Fruit fly (Drosophila melanogaster) whole organism, prepupa: Measurements from ENCODE around the gene tplus3a.

ENCODE experiments used
- CG16779 ChIP-seq: fragments of 200-800 bp; sonication (Bioruptor generic); optimal IDR thresholded peaks from 3 replicates; lab custom pipeline; 2017; ENCODE audit warnings: missing biosample characterization, mild to moderate bottlenecking, missing genetic modification characterization
- CG32006 ChIP-seq: fragments of 200-800 bp; sonication (Bioruptor generic); optimal IDR thresholded peaks from 3 replicates; lab custom pipeline; 2017; ENCODE audit warnings: missing biosample characterization, mild to moderate bottlenecking, missing genetic modification characterization
- CG34406 ChIP-seq: fragments of 200-800 bp; sonication (Bioruptor generic); optimal IDR thresholded peaks from 3 replicates; lab custom pipeline; 2016; ENCODE audit warnings: missing biosample characterization, missing genetic modification characterization
- CG6163 ChIP-seq: fragments of 200-800 bp; sonication (Bioruptor generic); IDR thresholded peaks from 3 replicates; pipeline ENCODE4 v1.3.6; 2022; ENCODE audit warnings: missing biosample characterization, missing genetic modification characterization
- CG6276 ChIP-seq: fragments of 200-800 bp; sonication (Bioruptor generic); optimal IDR thresholded peaks from 2 replicates; lab custom pipeline; 2017; ENCODE audit warnings: missing biosample characterization, mild to moderate bottlenecking, missing genetic modification characterization
- Eip93F ChIP-seq: fragments of 200-800 bp; sonication (Bioruptor generic); optimal IDR thresholded peaks from 2 replicates; lab custom pipeline; 2016; ENCODE audit warnings: missing biosample characterization, mild to moderate bottlenecking, missing genetic modification characterization
- Ets96B ChIP-seq: fragments of 200-800 bp; optimal IDR thresholded peaks from 2 replicates; lab custom pipeline; 2019; ENCODE audit warnings: missing biosample characterization, mild to moderate bottlenecking, missing genetic modification characterization, moderate library complexity
- Met ChIP-seq: fragments of 200-800 bp; sonication (Bioruptor generic); optimal IDR thresholded peaks from 3 replicates; lab custom pipeline; 2016; ENCODE audit warnings: missing biosample characterization, missing genetic modification characterization
- Smox ChIP-seq: fragments of 200-800 bp; sonication (Bioruptor generic); optimal IDR thresholded peaks from 3 replicates; lab custom pipeline; 2016; ENCODE audit warnings: missing biosample characterization, missing genetic modification characterization
- Sox102F ChIP-seq: fragments of 200-800 bp; sonication (Bioruptor generic); optimal IDR thresholded peaks from 2 replicates; lab custom pipeline; 2016; ENCODE audit warnings: missing biosample characterization, mild to moderate bottlenecking, missing genetic modification characterization
- Sox15 ChIP-seq: fragments of 200-800 bp; sonication (Bioruptor generic); optimal IDR thresholded peaks from 3 replicates; lab custom pipeline; 2016; ENCODE audit warnings: missing biosample characterization, missing genetic modification characterization
- fd59A ChIP-seq: fragments of 200-800 bp; sonication (Bioruptor generic); optimal IDR thresholded peaks from 2 replicates; lab custom pipeline; 2017; ENCODE audit warnings: missing biosample characterization, mild to moderate bottlenecking, missing genetic modification characterization, missing genetic modification reagents
- ss ChIP-seq, 2 experiments: fragments of 200-800 bp; sonication (Bioruptor generic); optimal IDR thresholded peaks; 2 replicates in 1 of 2; 3 replicates in 1 of 2; lab custom pipeline; 2017 to 2018; ENCODE audit warnings: mild to moderate bottlenecking in 2 of 2, missing biosample characterization in 2 of 2, missing genetic modification characterization in 2 of 2, moderate library complexity in 1 of 2
- vri ChIP-seq: fragments of 200-800 bp; sonication (Bioruptor generic); optimal IDR thresholded peaks from 3 replicates; lab custom pipeline; 2016; ENCODE audit warnings: missing biosample characterization, mild to moderate bottlenecking, missing genetic modification characterization

dm6 chr2L:22024362-22024761, 46.6 kb upstream of the tplus3a start:
- TF ChIP-seq CG34406 (GFP tag; lab: Kevin White, UChicago) (no peak), CG16779 (tag; lab: Kevin White, UChicago) (no peak), Smox (GFP tag; lab: Kevin White, UChicago) (no peak), Met (GFP tag; lab: Kevin White, UChicago) (no peak), vri (GFP tag; lab: Kevin White, UChicago) (no peak), fd59A (GFP tag; lab: Kevin White, UChicago) (no peak), CG6276 (GFP tag; lab: Kevin White, UChicago) (no peak), Sox102F (no peak), CG6163 (no peak), Sox15 (GFP tag; lab: Kevin White, UChicago) (no peak), Eip93F (no peak), ss (GFP tag; optimal IDR thresholded peaks at IDR 0.05; lab: Kevin White, UChicago) (no peak), CG32006 (GFP tag; lab: Kevin White, UChicago) (no peak), Ets96B (tag; lab: Kevin White, UChicago) (no peak)
